Fruit fly (Drosophila melanogaster) whole organism, embryonic: ENCODE data around the gene CG33235.

Source experiments
- Abd-B ChIP-seq: fragments of 200-800 bp; sonication (Bioruptor generic); optimal IDR thresholded peaks from 2 replicates; lab custom pipeline; 2018; ENCODE audit warnings: missing biosample characterization, mild to moderate bottlenecking, missing genetic modification characterization, moderate library complexity
- Ada2b ChIP-seq: fragments of 200-800 bp; sonication (Bioruptor generic); IDR thresholded peaks from 2 replicates; pipeline ENCODE4 v1.3.6; 2022; ENCODE audit warnings: missing biosample characterization, missing genetic modification characterization
- BEAF-32 ChIP-seq: fragments of 200-800 bp; sonication (Bioruptor generic); optimal IDR thresholded peaks from 3 replicates; lab custom pipeline; 2017; ENCODE audit warnings: missing biosample characterization, missing genetic modification characterization, mild to moderate bottlenecking, moderate library complexity, missing genetic modification reagents
- CG12299 ChIP-seq: fragments of 200-800 bp; sonication (Bioruptor generic); optimal IDR thresholded peaks from 2 replicates; lab custom pipeline; 2018; ENCODE audit warnings: missing biosample characterization, mild to moderate bottlenecking, missing genetic modification characterization
- CG12391 ChIP-seq: fragments of 200-800 bp; sonication (Bioruptor generic); optimal IDR thresholded peaks from 3 replicates; lab custom pipeline; 2018; ENCODE audit warnings: missing biosample characterization, mild to moderate bottlenecking, missing genetic modification characterization, moderate library complexity
- CG13894 ChIP-seq: fragments of 200-800 bp; sonication (Bioruptor generic); optimal IDR thresholded peaks from 3 replicates; lab custom pipeline; 2018; ENCODE audit warnings: missing biosample characterization, mild to moderate bottlenecking, missing genetic modification characterization, moderate library complexity
- CG1647 ChIP-seq: fragments of 200-800 bp; sonication (Bioruptor generic); optimal IDR thresholded peaks from 3 replicates; lab custom pipeline; 2016; ENCODE audit warnings: missing biosample characterization, missing genetic modification characterization
- CG16813 ChIP-seq: fragments of 200-800 bp; sonication (Bioruptor generic); IDR thresholded peaks from 3 replicates; pipeline ENCODE4 v1.3.6; 2022; ENCODE audit warnings: missing biosample characterization, missing genetic modification characterization; ENCODE audit not compliant: partially characterized antibody
- CG17328 ChIP-seq: fragments of 200-800 bp; sonication (Bioruptor generic); IDR thresholded peaks from 2 replicates; pipeline ENCODE4 v1.3.6; 2022; ENCODE audit warnings: missing biosample characterization, missing genetic modification characterization
- CG30431 ChIP-seq: fragments of 200-800 bp; sonication (Bioruptor generic); optimal IDR thresholded peaks from 2 replicates; lab custom pipeline; 2017; ENCODE audit warnings: missing biosample characterization, missing genetic modification characterization
- CG31224 ChIP-seq: fragments of 200-800 bp; sonication (Bioruptor generic); IDR thresholded peaks from 2 replicates; pipeline ENCODE4 v1.3.6; 2022; ENCODE audit warnings: missing biosample characterization, missing genetic modification characterization
- CG31441 ChIP-seq: fragments of 200-800 bp; sonication (Bioruptor generic); IDR thresholded peaks from 2 replicates; pipeline ENCODE4 v1.3.6; 2022; ENCODE audit warnings: missing biosample characterization, missing genetic modification characterization
- CG3838 ChIP-seq: fragments of 200-800 bp; sonication (Bioruptor generic); optimal IDR thresholded peaks from 3 replicates; lab custom pipeline; 2016; ENCODE audit warnings: missing biosample characterization, missing genetic modification characterization
- CG3995 ChIP-seq: fragments of 200-800 bp; sonication (Bioruptor generic); optimal IDR thresholded peaks from 3 replicates; lab custom pipeline; 2016; ENCODE audit warnings: missing biosample characterization, missing genetic modification characterization
- CG4424 ChIP-seq: fragments of 200-800 bp; sonication (Bioruptor generic); optimal IDR thresholded peaks from 3 replicates; lab custom pipeline; 2016; ENCODE audit warnings: missing biosample characterization, missing genetic modification characterization
- CG4820 ChIP-seq: fragments of 200-800 bp; sonication (Bioruptor generic); optimal IDR thresholded peaks from 3 replicates; lab custom pipeline; 2016; ENCODE audit warnings: missing biosample characterization, missing genetic modification characterization
- CG6854 ChIP-seq: fragments of 200-800 bp; sonication (Bioruptor generic); optimal IDR thresholded peaks from 3 replicates; lab custom pipeline; 2017; ENCODE audit warnings: missing biosample characterization, mild to moderate bottlenecking, missing genetic modification characterization
- CG8388 ChIP-seq: fragments of 200-800 bp; sonication (Bioruptor generic); optimal IDR thresholded peaks from 2 replicates; lab custom pipeline; 2019; ENCODE audit warnings: missing biosample characterization, mild to moderate bottlenecking, missing genetic modification characterization, moderate library complexity
- CG9609 ChIP-seq: fragments of 200-800 bp; sonication (Bioruptor generic); optimal IDR thresholded peaks from 3 replicates; lab custom pipeline; 2016; ENCODE audit warnings: missing biosample characterization, missing genetic modification characterization
- CrebB ChIP-seq: fragments of 200-800 bp; sonication (Bioruptor generic); optimal IDR thresholded peaks from 3 replicates; lab custom pipeline; 2018; ENCODE audit warnings: missing biosample characterization, mild to moderate bottlenecking, missing genetic modification characterization
- Deaf1 ChIP-seq: fragments of 200-800 bp; optimal IDR thresholded peaks from 3 replicates; lab custom pipeline; 2019; ENCODE audit warnings: missing biosample characterization, mild to moderate bottlenecking, missing genetic modification characterization, moderate library complexity
- Doc2 ChIP-seq: fragments of 200-800 bp; sonication (Bioruptor generic); IDR thresholded peaks from 2 replicates; pipeline ENCODE4 v1.3.6; 2022; ENCODE audit warnings: missing biosample characterization, missing genetic modification characterization
- Doc3 ChIP-seq: fragments of 200-800 bp; sonication (Bioruptor generic); IDR thresholded peaks from 3 replicates; pipeline ENCODE4 v1.3.6; 2022; ENCODE audit warnings: missing biosample characterization, missing genetic modification characterization; ENCODE audit not compliant: partially characterized antibody
- Drgx ChIP-seq: fragments of 200-800 bp; sonication (Bioruptor generic); IDR thresholded peaks from 2 replicates; pipeline ENCODE4 v1.3.6; 2022; ENCODE audit warnings: missing biosample characterization, missing genetic modification characterization
- Fer2 ChIP-seq: fragments of 200-800 bp; sonication (Bioruptor generic); optimal IDR thresholded peaks from 2 replicates; lab custom pipeline; 2018; ENCODE audit warnings: missing biosample characterization, mild to moderate bottlenecking, missing genetic modification characterization, moderate library complexity
- H2.0 ChIP-seq: fragments of 200-800 bp; sonication (Bioruptor generic); IDR thresholded peaks from 2 replicates; pipeline ENCODE4 v1.3.6; 2022; ENCODE audit warnings: missing biosample characterization, missing genetic modification characterization
- HmgD ChIP-seq: fragments of 200-800 bp; sonication (Bioruptor generic); optimal IDR thresholded peaks from 3 replicates; lab custom pipeline; 2016; ENCODE audit warnings: missing biosample characterization, missing genetic modification characterization
- Mrtf ChIP-seq: fragments of 200-800 bp; sonication (Bioruptor generic); IDR thresholded peaks from 3 replicates; pipeline ENCODE4 v1.3.6; 2022; ENCODE audit warnings: missing biosample characterization, missing genetic modification characterization
- Nf-YC ChIP-seq: fragments of 200-800 bp; optimal IDR thresholded peaks from 3 replicates; lab custom pipeline; 2019; ENCODE audit warnings: missing biosample characterization, mild to moderate bottlenecking, missing genetic modification characterization, moderate library complexity
- NfI ChIP-seq: fragments of 200-800 bp; sonication (Bioruptor generic); optimal IDR thresholded peaks from 3 replicates; lab custom pipeline; 2018; ENCODE audit warnings: missing biosample characterization, mild to moderate bottlenecking, missing genetic modification characterization, moderate library complexity
- Oli ChIP-seq: fragments of 200-800 bp; sonication (Bioruptor generic); optimal IDR thresholded peaks from 2 replicates; lab custom pipeline; 2018; ENCODE audit warnings: missing biosample characterization, mild to moderate bottlenecking, missing genetic modification characterization, moderate library complexity
- Rfx ChIP-seq: fragments of 200-800 bp; sonication (Bioruptor generic); IDR thresholded peaks from 2 replicates; pipeline ENCODE4 v1.3.6; 2022; ENCODE audit warnings: missing biosample characterization, missing genetic modification characterization
- Six4 ChIP-seq: fragments of 200-800 bp; sonication (Bioruptor generic); optimal IDR thresholded peaks from 2 replicates; lab custom pipeline; 2016; ENCODE audit warnings: missing biosample characterization, missing genetic modification characterization
- Usf ChIP-seq: fragments of 200-800 bp; sonication (Bioruptor generic); optimal IDR thresholded peaks from 2 replicates; lab custom pipeline; 2017; ENCODE audit warnings: missing genotype, missing biosample characterization, missing genetic modification characterization
- Xrp1 ChIP-seq: fragments of 200-800 bp; sonication (Bioruptor generic); IDR thresholded peaks from 2 replicates; pipeline ENCODE4 v1.3.6; 2022; ENCODE audit warnings: missing biosample characterization, missing genetic modification characterization
- ab ChIP-seq: fragments of 200-800 bp; sonication (Bioruptor generic); optimal IDR thresholded peaks from 2 replicates; lab custom pipeline; 2016; ENCODE audit warnings: missing biosample characterization, missing genetic modification characterization
- bab2 ChIP-seq: fragments of 200-800 bp; sonication (Bioruptor generic); optimal IDR thresholded peaks from 2 replicates; lab custom pipeline; 2016; ENCODE audit warnings: missing biosample characterization, missing genetic modification characterization
- eve ChIP-seq, 2 experiments: fragments of >200 bp; optimal IDR thresholded peaks; 2 replicates each; lab custom pipeline; 2017; ENCODE audit warnings: missing biosample characterization in 2 of 2, missing genetic modification characterization in 2 of 2
- gcm ChIP-seq: fragments of 200-800 bp; sonication (Bioruptor generic); optimal IDR thresholded peaks from 2 replicates; lab custom pipeline; 2019; ENCODE audit warnings: missing biosample characterization, mild to moderate bottlenecking, missing genetic modification characterization, moderate library complexity
- grn ChIP-seq: fragments of 200-800 bp; sonication (Bioruptor generic); optimal IDR thresholded peaks from 3 replicates; lab custom pipeline; 2017; ENCODE audit warnings: missing biosample characterization, missing genetic modification characterization
- hth ChIP-seq: fragments of >200 bp; optimal IDR thresholded peaks from 2 replicates; lab custom pipeline; 2017; ENCODE audit warnings: inconsistent platforms
- lov ChIP-seq, 2 experiments: fragments of 200-800 bp in 1 of 2; fragments of >200 bp in 1 of 2; sonication (Bioruptor generic) in 1 of 2; IDR thresholded peaks in 1 of 2; optimal IDR thresholded peaks in 1 of 2; 2 replicates in 1 of 2; 3 replicates in 1 of 2; pipeline versions ENCODE4 v1.3.6 to Lab custom; 2017 to 2022; ENCODE audit warnings: missing biosample characterization in 1 of 2, missing genetic modification characterization in 1 of 2
- nmo ChIP-seq: fragments of 200-800 bp; sonication (Bioruptor generic); optimal IDR thresholded peaks from 2 replicates; lab custom pipeline; 2018; ENCODE audit warnings: missing biosample characterization, mild to moderate bottlenecking, missing genetic modification characterization, moderate library complexity
- odd ChIP-seq: fragments of 200-800 bp; sonication (Bioruptor generic); optimal IDR thresholded peaks from 2 replicates; lab custom pipeline; 2017; ENCODE audit warnings: missing biosample characterization, mild to moderate bottlenecking, missing genetic modification characterization
- pfk ChIP-seq: fragments of 200-800 bp; sonication (Bioruptor generic); optimal IDR thresholded peaks from 2 replicates; lab custom pipeline; 2018; ENCODE audit warnings: missing biosample characterization, mild to moderate bottlenecking, missing genetic modification characterization, moderate library complexity
- slou ChIP-seq: fragments of 200-800 bp; sonication (Bioruptor generic); optimal IDR thresholded peaks from 3 replicates; lab custom pipeline; 2016; ENCODE audit warnings: missing biosample characterization, missing genetic modification characterization
- tap ChIP-seq: fragments of 200-800 bp; optimal IDR thresholded peaks from 3 replicates; lab custom pipeline; 2019; ENCODE audit warnings: missing biosample characterization, mild to moderate bottlenecking, missing genetic modification characterization, moderate library complexity
- vvl ChIP-seq: fragments of 200-800 bp; sonication (Bioruptor generic); IDR thresholded peaks from 2 replicates; pipeline ENCODE4 v1.3.6; 2022; ENCODE audit warnings: missing biosample characterization, missing genetic modification characterization
- yki ChIP-seq: fragments of >200 bp; optimal IDR thresholded peaks from 3 replicates; lab custom pipeline; 2018
- zfh2 ChIP-seq: fragments of 200-800 bp; sonication (Bioruptor generic); optimal IDR thresholded peaks from 2 replicates; lab custom pipeline; 2016; ENCODE audit warnings: missing biosample characterization, missing genetic modification characterization

The CG33235 gene

DNA sequence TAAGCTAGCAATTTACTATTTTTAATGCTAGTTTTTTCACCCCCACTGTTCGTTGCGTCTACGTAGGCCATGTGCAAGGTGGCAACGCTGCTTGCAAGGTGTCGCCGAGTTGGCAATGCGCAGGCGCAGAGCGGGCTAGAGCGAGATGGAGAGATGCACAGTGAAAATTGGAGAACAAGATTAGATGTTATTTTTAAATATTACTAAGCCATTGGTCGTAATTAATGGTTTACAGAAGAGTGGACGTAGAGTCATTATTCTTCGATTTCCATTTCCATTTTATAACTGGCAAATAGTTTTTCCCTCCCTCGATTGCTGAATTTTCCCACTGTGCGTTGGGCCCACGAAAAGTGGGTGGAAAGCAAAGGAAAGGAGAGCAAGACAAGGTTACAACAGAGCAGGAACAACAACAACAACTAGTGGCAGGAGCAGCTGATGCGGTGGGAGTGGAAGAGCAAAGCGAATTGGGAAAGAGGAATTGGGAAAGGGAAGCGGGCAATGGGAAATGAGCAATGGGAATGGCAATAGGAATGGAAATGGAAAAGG, 38.5 kb downstream of the CG33235 start (continued):
- peak; percentile 36 for TF ChIP-seq CG12299 (tag; lab: Kevin White, UChicago)
- peak; percentile 95 for TF ChIP-seq vvl
- no peak for TF ChIP-seq ab (GFP tag; lab: Kevin White, UChicago)
- peak; percentile 51 for TF ChIP-seq odd (GFP tag; lab: Kevin White, UChicago)
- TF ChIP-seq CG30431 (GFP tag; lab: Kevin White, UChicago): peak; percentile 66
- TF ChIP-seq zfh2 (GFP tag; lab: Kevin White, UChicago): peak; percentile 37
- peak; percentile 95 for TF ChIP-seq Drgx
- peak; percentile 82 for TF ChIP-seq nmo (GFP tag; lab: Kevin White, UChicago)
- no peak for TF ChIP-seq Usf
- TF ChIP-seq yki (lab: Kevin White, UChicago): no peak
- TF ChIP-seq CG4424 (GFP tag; lab: Kevin White, UChicago): peak; percentile 63
- TF ChIP-seq Six4 (GFP tag; lab: Kevin White, UChicago): peak; percentile 52
- TF ChIP-seq gcm (GFP tag; lab: Kevin White, UChicago): peak; percentile 59
- peak; percentile 55 for TF ChIP-seq CG9609 (GFP tag; lab: Kevin White, UChicago)
- TF ChIP-seq CG31441: peak; percentile 60; the same call in 1 of the 2 replicates
- TF ChIP-seq Abd-B (GFP tag; lab: Kevin White, UChicago): peak; percentile 65
- TF ChIP-seq Nf-YC (tag; lab: Kevin White, UChicago): peak; percentile 17
- peak; percentile 37 for TF ChIP-seq CG6854 (GFP tag; lab: Kevin White, UChicago)
- no peak for TF ChIP-seq hth (lab: Kevin White, UChicago)
- peak; percentile 61 for TF ChIP-seq CG8388 (GFP tag; lab: Kevin White, UChicago)
- no peak for TF ChIP-seq CG3838 (GFP tag; lab: Kevin White, UChicago)
- peak; percentile 85 for TF ChIP-seq bab2 (GFP tag; lab: Kevin White, UChicago)
- TF ChIP-seq CG12391: peak; percentile 76
- peak; percentile 84 for TF ChIP-seq CG17328 (GFP tag; lab: Robert Waterston, UW)
- TF ChIP-seq CG3995: no peak
- TF ChIP-seq Rfx (GFP tag; lab: Robert Waterston, UW): peak; percentile 84
- peak; percentile 35 for TF ChIP-seq CrebB (tag; lab: Kevin White, UChicago)
- TF ChIP-seq Oli (tag; lab: Kevin White, UChicago): peak; percentile 60
- TF ChIP-seq Ada2b (GFP tag; lab: Robert Waterston, UW): peak; percentile 86
- no peak for TF ChIP-seq CG1647 (GFP tag; lab: Kevin White, UChicago)
- no peak for TF ChIP-seq HmgD
- peak; percentile 49; the same call in 1 of the 2 replicates for TF ChIP-seq CG31224 (GFP tag; lab: Robert Waterston, UW)
- TF ChIP-seq tap (tag; lab: Kevin White, UChicago): peak; percentile 47
- TF ChIP-seq CG13894: peak; percentile 38
- TF ChIP-seq eve (GFP tag; optimal IDR thresholded peaks at IDR 0.05; lab: Kevin White, UChicago): no peak
- TF ChIP-seq Fer2 (tag; lab: Kevin White, UChicago): no peak
- TF ChIP-seq lov (optimal IDR thresholded peaks at IDR 0.05; lab: Kevin White, UChicago): no peak
- peak; percentile 68; the same call in 2 of the 3 replicates for TF ChIP-seq lov (GFP tag; IDR thresholded peaks at IDR 0.05; lab: Robert Waterston, UW)
- peak; percentile 53 for TF ChIP-seq slou
- TF ChIP-seq CG4820 (GFP tag; lab: Kevin White, UChicago): peak; percentile 47
- no peak for TF ChIP-seq pfk
- TF ChIP-seq Deaf1 (tag; lab: Kevin White, UChicago): peak; percentile 42
- TF ChIP-seq Mrtf (GFP tag; lab: Robert Waterston, UW): peak; percentile 66; the same call in 1 of the 3 replicates
- TF ChIP-seq BEAF-32 (GFP tag; lab: Kevin White, UChicago): no peak
- peak; percentile 87 for TF ChIP-seq H2.0
- no peak; the same call in 1 of the 2 replicates for TF ChIP-seq Doc2 (GFP tag; lab: Robert Waterston, UW)
- TF ChIP-seq grn: no peak
- no peak for TF ChIP-seq Doc3 (GFP tag; lab: Robert Waterston, UW)
- peak; percentile 67 for TF ChIP-seq NfI (GFP tag; lab: Kevin White, UChicago)
- TF ChIP-seq CG16813 (GFP tag; lab: Robert Waterston, UW): no peak
- TF ChIP-seq Xrp1 (GFP tag; lab: Robert Waterston, UW): peak; percentile 91
